Worm (Caenorhabditis elegans) whole organism, late embryonic: ENCODE data around the gene tag-273.

ENCODE experiments used
- T23F11.4 ChIP-seq: fragments of 200-800 bp; sonication (Bioruptor generic); optimal IDR thresholded peaks from 2 replicates; lab custom pipeline; 2018; ENCODE audit warnings: mild to moderate bottlenecking, missing genetic modification characterization, missing compliant biosample characterization
- ceh-6 ChIP-seq: fragments of 200-800 bp; sonication (Bioruptor generic); optimal IDR thresholded peaks from 2 replicates; lab custom pipeline; 2018; ENCODE audit warnings: mild to moderate bottlenecking, missing genetic modification characterization, missing compliant biosample characterization
- hlh-8 ChIP-seq: sonication (generic microtip); optimal IDR thresholded peaks from 2 replicates; lab custom pipeline; 2016; ENCODE audit warnings: missing genotype, missing genetic modification characterization, missing compliant biosample characterization
- npax-4 ChIP-seq: sonication (generic microtip); optimal IDR thresholded peaks from 2 replicates; lab custom pipeline; 2016; ENCODE audit warnings: missing genetic modification characterization, missing compliant biosample characterization
- pha-4 ChIP-seq: fragments of 150-350 bp; optimal IDR thresholded peaks from 2 replicates; lab custom pipeline; 2018; ENCODE audit warnings: missing biosample characterization, missing genetic modification reagents, missing genetic modification characterization
- tbx-2 ChIP-seq: sonication (generic microtip); optimal IDR thresholded peaks from 2 replicates; lab custom pipeline; 2016; ENCODE audit warnings: missing genetic modification characterization, missing compliant biosample characterization

- TF ChIP-seq tbx-2 (tag; lab: Kevin White, UChicago) (no peak), pha-4 (tag; lab: Kevin White, UChicago) (no peak), ceh-6 (GFP tag; lab: Kevin White, UChicago) (no peak), T23F11.4 (GFP tag; lab: Kevin White, UChicago) (no peak), hlh-8 (tag; lab: Kevin White, UChicago) (no peak), npax-4 (no peak)
Measured at ce11 chrIV:14523568-14523967, 18.6 kb upstream of the tag-273 start, which contains the start of gene srh-63.
